Worm (Caenorhabditis elegans): Measurements from ENCODE around the gene rbc-1.

The rbc-1 gene

ce11 chrX:14671300-14671699 is 60.1 kb downstream of the rbc-1 start:
- no peak for TF ChIP-seq flt-1 (GFP tag; IDR thresholded peaks at IDR 0.05)
- TF ChIP-seq T22C8.4 (GFP tag; IDR thresholded peaks at IDR 0.05) = no peak
- no peak for TF ChIP-seq cog-1 (tag; optimal IDR thresholded peaks at IDR 0.05)
- TF ChIP-seq tab-1 (GFP tag; IDR thresholded peaks at IDR 0.05) = no peak
- TF ChIP-seq med-1 (GFP tag; optimal IDR thresholded peaks at IDR 0.05; ENCODE audit: insufficient read depth) = no peak
- no peak for TF ChIP-seq ztf-23 (GFP tag; IDR thresholded peaks at IDR 0.05)
- no peak for TF ChIP-seq ref-1 (GFP tag; conservative IDR thresholded peaks at IDR 0.05)
- no peak for TF ChIP-seq klf-2 (GFP tag; conservative IDR thresholded peaks at IDR 0.05)
- no peak for TF ChIP-seq ztf-29 (GFP tag; IDR thresholded peaks at IDR 0.05)

DNA sequence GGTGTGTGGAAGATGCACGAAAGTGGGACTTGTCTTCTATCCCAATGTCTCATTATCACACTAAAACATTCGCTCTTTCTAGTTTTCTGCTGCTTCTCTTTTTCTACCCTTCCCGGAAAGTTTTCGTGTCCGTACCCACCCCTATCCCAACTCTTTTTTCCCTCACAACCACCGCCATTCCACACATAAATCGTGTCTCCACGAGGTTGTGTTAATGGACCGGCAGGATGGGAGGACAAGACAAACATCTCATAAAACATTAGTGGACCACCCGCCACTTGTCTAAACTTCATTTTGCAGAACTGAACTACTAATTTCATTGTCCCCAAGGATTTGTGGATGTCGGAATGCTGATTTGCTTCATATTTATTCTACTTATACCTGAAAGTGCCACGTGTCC is 62.9 kb downstream of the rbc-1 start, which contains the start of gene slt-1:
Gene slt-1, plus strand, starts transcription at position 301 of the 400 bp plus-strand sequence.
- TF ChIP-seq flt-1 (GFP tag; IDR thresholded peaks at IDR 0.05) (no peak), T22C8.4 (GFP tag; IDR thresholded peaks at IDR 0.05) (no peak), cog-1 (tag; optimal IDR thresholded peaks at IDR 0.05) (no peak)

Data from whole organism, midembryonic.